Worm (Caenorhabditis elegans) whole organism, L4 larva: ENCODE measurements around the gene C17B7.4.

ENCODE experiments used
- D1046.2 ChIP-seq: fragments of 200-800 bp; sonication (Bioruptor generic); IDR thresholded peaks from 2 replicates; pipeline ENCODE4 v1.3.6; 2022; ENCODE audit warnings: missing genetic modification characterization, missing compliant biosample characterization
- F44E2.7 ChIP-seq: fragments of 200-800 bp; sonication (Bioruptor generic); IDR thresholded peaks from 2 replicates; pipeline ENCODE4 v2.1.2; 2022; ENCODE audit warnings: missing genetic modification characterization, missing compliant biosample characterization
- T20F7.1 ChIP-seq: fragments of 200-800 bp; sonication (Bioruptor generic); optimal IDR thresholded peaks from 2 replicates; lab custom pipeline; 2018; ENCODE audit warnings: mild to moderate bottlenecking, missing genetic modification characterization, missing compliant biosample characterization
- ZK546.5 ChIP-seq, 2 experiments: sonication (generic microtip); optimal IDR thresholded peaks; 2 replicates each; lab custom pipeline; 2017; ENCODE audit warnings: missing biosample characterization in 2 of 2, missing genetic modification characterization in 2 of 2
- aha-1 ChIP-seq: fragments of 150-350 bp; peaks from one replicate; lab custom pipeline; 2014; ENCODE audit warnings: missing biosample characterization, missing genetic modification characterization
- aly-2 ChIP-seq: sonication (generic microtip); optimal IDR thresholded peaks from 2 replicates; lab custom pipeline; 2018; ENCODE audit warnings: missing biosample characterization, missing genetic modification characterization
- ceh-28 ChIP-seq: fragments of 150-350 bp; optimal IDR thresholded peaks from 2 replicates; lab custom pipeline; 2014; ENCODE audit warnings: missing biosample characterization, missing genetic modification reagents, missing genetic modification characterization
- ceh-32 ChIP-seq: sonication (generic microtip); optimal IDR thresholded peaks from 2 replicates; lab custom pipeline; 2016; ENCODE audit warnings: mild to moderate bottlenecking, missing genetic modification characterization, missing compliant biosample characterization; ENCODE audit not compliant: poor library complexity
- ceh-44 ChIP-seq: fragments of 200-800 bp; sonication (Bioruptor generic); IDR thresholded peaks from 2 replicates; pipeline ENCODE4 v1.3.6; 2022; ENCODE audit warnings: missing genetic modification reagents, missing genetic modification characterization, missing compliant biosample characterization
- ceh-82 ChIP-seq: sonication (generic microtip); optimal IDR thresholded peaks from 2 replicates; lab custom pipeline; 2017; ENCODE audit warnings: missing biosample characterization, missing genetic modification characterization
- daf-12 ChIP-seq: fragments of 150-350 bp; optimal IDR thresholded peaks from 2 replicates; lab custom pipeline; 2014; ENCODE audit warnings: missing biosample characterization, missing genetic modification reagents, missing genetic modification characterization
- daf-19 ChIP-seq: fragments of 200-800 bp; sonication (Bioruptor generic); conservative IDR thresholded peaks from 2 replicates; pipeline ENCODE4 v1.3.6; 2022; ENCODE audit warnings: missing genetic modification characterization, missing compliant biosample characterization
- dmd-9 ChIP-seq: fragments of 200-800 bp; sonication (Bioruptor generic); IDR thresholded peaks from 2 replicates; pipeline ENCODE4 v1.3.6; 2022; ENCODE audit warnings: missing genetic modification reagents, missing genetic modification characterization, missing compliant biosample characterization
- duxl-1 ChIP-seq: sonication (generic microtip); optimal IDR thresholded peaks from 2 replicates; lab custom pipeline; 2016; ENCODE audit warnings: mild to moderate bottlenecking, missing genetic modification characterization, moderate library complexity, missing compliant biosample characterization; ENCODE audit not compliant: poor library complexity
- dve-1 ChIP-seq: sonication (generic microtip); optimal IDR thresholded peaks from 2 replicates; lab custom pipeline; 2017; ENCODE audit warnings: antibody characterized with exemption, mild to moderate bottlenecking, missing genetic modification characterization, missing compliant biosample characterization; ENCODE audit not compliant: insufficient read depth
- egl-27 ChIP-seq: sonication (generic microtip); optimal IDR thresholded peaks from 3 replicates; lab custom pipeline; 2017; ENCODE audit warnings: missing biosample characterization, missing genetic modification reagents, missing genetic modification characterization
- egl-43 ChIP-seq: fragments of 200-800 bp; sonication (Bioruptor generic); IDR thresholded peaks from 2 replicates; pipeline ENCODE4 v1.3.6; 2022; ENCODE audit warnings: missing genetic modification reagents, missing genetic modification characterization, missing compliant biosample characterization
- fkh-10 ChIP-seq: fragments of 150-350 bp; optimal IDR thresholded peaks from 2 replicates; lab custom pipeline; 2014; ENCODE audit warnings: missing biosample characterization, missing genetic modification reagents, missing genetic modification characterization
- hif-1 ChIP-seq, 2 experiments: sonication (generic microtip); optimal IDR thresholded peaks; 2 replicates each; lab custom pipeline; 2016 to 2017; ENCODE audit warnings: missing compliant biosample characterization in 2 of 2, missing genetic modification characterization in 2 of 2, missing genetic modification reagents in 2 of 2, missing genotype in 2 of 2, mild to moderate bottlenecking in 1 of 2
- hlh-30 ChIP-seq: sonication (generic microtip); optimal IDR thresholded peaks from 2 replicates; lab custom pipeline; 2017; ENCODE audit warnings: antibody characterized with exemption, mild to moderate bottlenecking, missing genetic modification characterization, missing compliant biosample characterization; ENCODE audit not compliant: insufficient read depth
- lin-38 ChIP-seq: fragments of 200-800 bp; sonication (Bioruptor generic); IDR thresholded peaks from 2 replicates; pipeline ENCODE4 v1.3.6; 2022; ENCODE audit warnings: missing genetic modification reagents, missing genetic modification characterization, missing compliant biosample characterization
- madf-9 ChIP-seq: fragments of 200-800 bp; sonication (Bioruptor generic); conservative IDR thresholded peaks from 2 replicates; pipeline ENCODE4 v1.3.6; 2022; ENCODE audit warnings: missing genetic modification reagents, missing genetic modification characterization, missing compliant biosample characterization
- mdl-1 ChIP-seq, 2 experiments: fragments of 150-350 bp in 1 of 2; sonication (generic microtip) in 1 of 2; optimal IDR thresholded peaks; 2 replicates each; lab custom pipeline; 2014 to 2017; ENCODE audit warnings: missing biosample characterization in 2 of 2, missing genetic modification characterization in 2 of 2
- mep-1 ChIP-seq: fragments of 150-350 bp; sonication (generic microtip); optimal IDR thresholded peaks from 3 replicates; lab custom pipeline; 2014; ENCODE audit warnings: missing biosample characterization, missing genetic modification characterization
- nhr-28 ChIP-seq: fragments of 150-350 bp; optimal IDR thresholded peaks from 2 replicates; lab custom pipeline; 2014; ENCODE audit warnings: missing biosample characterization, missing genetic modification characterization
- nhr-6 ChIP-seq: fragments of 150-350 bp; optimal IDR thresholded peaks from 2 replicates; lab custom pipeline; 2014; ENCODE audit warnings: missing biosample characterization, missing genetic modification characterization
- pha-4 ChIP-seq, 2 experiments: fragments of 150-350 bp in 1 of 2; fragments of 200-800 bp in 1 of 2; sonication (Bioruptor generic) in 1 of 2; IDR thresholded peaks in 1 of 2; optimal IDR thresholded peaks in 1 of 2; 2 replicates each; pipeline versions ENCODE4 v1.3.6 to Lab custom; 2014 to 2022; ENCODE audit warnings: missing genetic modification characterization in 2 of 2, missing genetic modification reagents in 2 of 2, missing biosample characterization in 1 of 2, missing compliant biosample characterization in 1 of 2
- pqm-1 ChIP-seq: sonication (generic microtip); optimal IDR thresholded peaks from 2 replicates; lab custom pipeline; 2017; ENCODE audit warnings: missing biosample characterization, missing genetic modification characterization
- skn-1 ChIP-seq: fragments of 150-350 bp; optimal IDR thresholded peaks from 2 replicates; lab custom pipeline; 2014; ENCODE audit warnings: missing biosample characterization, missing genetic modification characterization
- snpc-1.2 ChIP-seq: fragments of 200-800 bp; sonication (Bioruptor generic); IDR thresholded peaks from 2 replicates; pipeline ENCODE4 v1.3.6; 2022; ENCODE audit warnings: missing genetic modification reagents, missing genetic modification characterization, missing compliant biosample characterization
- snpc-4 ChIP-seq: fragments of 150-350 bp; optimal IDR thresholded peaks from 2 replicates; lab custom pipeline; 2014; ENCODE audit warnings: missing biosample characterization, missing genetic modification characterization
- unc-39 ChIP-seq: sonication (generic microtip); optimal IDR thresholded peaks from 2 replicates; lab custom pipeline; 2017; ENCODE audit warnings: missing biosample characterization, missing genetic modification characterization
- zfp-2 ChIP-seq: sonication (generic microtip); optimal IDR thresholded peaks from 2 replicates; lab custom pipeline; 2016; ENCODE audit warnings: mild to moderate bottlenecking, missing genetic modification characterization, missing compliant biosample characterization
- zfp-3 ChIP-seq: fragments of 200-800 bp; sonication (Bioruptor generic); conservative IDR thresholded peaks from 2 replicates; pipeline ENCODE4 v1.3.6; 2022; ENCODE audit warnings: missing genetic modification reagents, missing genetic modification characterization, missing compliant biosample characterization
- zip-11 ChIP-seq: fragments of 200-800 bp; sonication (Bioruptor generic); IDR thresholded peaks from 2 replicates; pipeline ENCODE4 v1.3.6; 2022; ENCODE audit warnings: missing genetic modification characterization, missing compliant biosample characterization
- zip-2 ChIP-seq: fragments of 150-350 bp; optimal IDR thresholded peaks from 2 replicates; lab custom pipeline; 2014; ENCODE audit warnings: missing biosample characterization, missing genetic modification characterization
- ztf-7 ChIP-seq: fragments of 150-350 bp; optimal IDR thresholded peaks from 2 replicates; lab custom pipeline; 2014; ENCODE audit warnings: missing biosample characterization, missing genetic modification characterization

Gene C17B7.4

DNA sequence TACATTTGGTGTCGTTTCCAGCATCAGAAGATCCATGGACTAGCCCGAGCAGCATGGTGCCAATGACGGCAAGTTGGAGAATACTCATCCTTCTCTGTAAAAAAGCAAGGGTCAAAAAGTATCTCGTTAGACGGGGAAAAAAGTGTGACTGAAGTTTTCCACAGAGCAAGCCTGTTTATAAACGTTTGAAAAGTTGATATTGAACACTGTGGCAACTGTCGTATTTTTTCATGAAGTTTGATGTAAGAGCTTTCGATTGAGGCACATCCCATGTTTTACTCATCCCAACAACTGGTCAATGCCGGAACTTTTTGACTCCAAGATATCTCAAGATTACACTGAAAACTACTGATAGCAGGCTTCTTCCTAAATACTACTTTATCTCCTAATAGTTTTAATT is 20.1 kb upstream of the C17B7.4 start, which contains the start of gene F35F10.13:
Gene F35F10.13 (minus strand): TSS at position 101 of the 400 bp plus-strand sequence.
- TF ChIP-seq egl-27 (tag; lab: Kevin White, UChicago) (no peak), pha-4 (GFP tag; IDR thresholded peaks at IDR 0.05; lab: Robert Waterston, UW) (no peak), pha-4 (tag; optimal IDR thresholded peaks at IDR 0.05; lab: Kevin White, UChicago) (no peak), madf-9 (GFP tag; lab: Robert Waterston, UW) (no peak), mdl-1 (tag; optimal IDR thresholded peaks at IDR 0.05; lab: Kevin White, UChicago) (no peak), skn-1 (tag; lab: Kevin White, UChicago) (no peak), pqm-1 (no peak), lin-38 (GFP tag; lab: Robert Waterston, UW) (no peak), ceh-28 (tag; lab: Kevin White, UChicago) (no peak), fkh-10 (no peak), unc-39 (tag; lab: Kevin White, UChicago) (no peak)

DNA sequence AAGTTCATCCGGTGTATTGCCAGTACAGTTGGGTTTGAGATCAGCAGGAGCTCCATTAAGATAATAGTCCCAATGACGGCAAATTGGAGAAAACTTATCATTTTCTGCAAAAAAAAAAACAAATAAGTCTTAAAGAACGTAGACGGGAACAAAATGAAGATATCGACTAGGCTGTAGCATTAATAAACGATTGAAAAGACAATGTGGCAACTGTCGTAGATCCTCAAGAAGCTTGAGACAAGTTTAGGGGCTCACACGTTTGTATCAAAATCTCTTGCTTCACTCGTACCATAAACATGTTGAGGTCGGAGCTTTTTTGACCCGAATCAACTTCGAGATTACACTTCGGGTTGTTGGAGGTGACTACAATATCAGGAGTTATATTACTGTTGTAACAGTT is 19.1 kb upstream of the C17B7.4 start, which contains the start of gene F35F10.14:
Gene F35F10.14 (minus strand): TSS at position 101 of the 400 bp plus-strand sequence.
- TF ChIP-seq hlh-30 (tag; lab: Kevin White, UChicago) (no peak), ztf-7 (no peak), duxl-1 (tag; lab: Kevin White, UChicago) (no peak), ZK546.5 (tag; optimal IDR thresholded peaks at IDR 0.05; lab: Kevin White, UChicago) (no peak), zfp-2 (no peak), zip-2 (no peak), egl-43 (no peak), lin-38 (GFP tag; lab: Robert Waterston, UW) (no peak), daf-12 (tag; lab: Kevin White, UChicago) (no peak)

DNA sequence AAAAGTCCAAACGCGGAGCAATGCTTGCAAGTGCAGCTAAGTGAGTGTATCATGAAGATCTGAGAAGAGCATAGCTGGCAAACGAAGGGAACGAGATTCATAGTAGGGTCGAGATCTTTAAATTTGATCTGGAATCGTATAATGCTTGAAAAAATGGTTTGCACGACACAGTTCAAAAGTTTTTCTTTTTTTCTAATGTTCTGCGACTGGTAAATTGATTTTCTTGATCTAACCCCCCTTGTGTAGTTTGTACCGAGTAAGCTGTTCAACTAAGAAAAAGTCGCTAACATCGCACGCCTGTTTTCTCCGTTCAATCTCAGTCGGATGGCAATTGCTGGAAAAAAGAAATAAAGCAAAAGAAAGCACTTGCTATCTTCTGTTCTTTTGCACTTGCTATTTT is 18.7 kb upstream of the C17B7.4 start, which contains the start of gene C17B7.14:
Gene C17B7.14 (minus strand): TSS at position 101 of the 400 bp plus-strand sequence.
- TF ChIP-seq pha-4 (GFP tag; IDR thresholded peaks at IDR 0.05; lab: Robert Waterston, UW) = no peak
- TF ChIP-seq pha-4 (tag; optimal IDR thresholded peaks at IDR 0.05; lab: Kevin White, UChicago) = no peak
- no peak for TF ChIP-seq T20F7.1 (GFP tag; lab: Kevin White, UChicago)

DNA sequence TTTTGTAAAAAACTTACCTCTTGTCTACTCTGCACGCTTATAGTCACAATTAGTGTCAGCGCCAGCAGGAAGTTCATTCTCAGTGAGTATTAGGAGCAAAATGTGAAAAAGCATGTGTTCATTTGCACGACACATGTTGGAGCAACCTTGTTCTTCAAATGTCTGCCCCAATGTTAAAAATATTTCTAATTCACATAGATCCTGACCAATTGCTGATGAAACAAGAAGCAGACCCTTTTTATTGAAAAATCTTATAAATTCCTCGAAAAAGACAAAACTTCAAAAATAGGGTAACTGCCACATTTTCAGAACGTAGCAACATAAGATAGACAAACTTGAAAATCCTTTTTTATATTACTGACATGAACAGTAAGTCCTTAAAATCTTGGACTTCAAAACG is 14.9 kb upstream of the C17B7.4 start, which contains the start of gene C17B7.8:
Gene C17B7.8 (minus strand): TSS at position 101 of the 400 bp plus-strand sequence.
- TF ChIP-seq aha-1 = peak; percentile 31
- TF ChIP-seq daf-19 (GFP tag; lab: Robert Waterston, UW) = no peak

DNA sequence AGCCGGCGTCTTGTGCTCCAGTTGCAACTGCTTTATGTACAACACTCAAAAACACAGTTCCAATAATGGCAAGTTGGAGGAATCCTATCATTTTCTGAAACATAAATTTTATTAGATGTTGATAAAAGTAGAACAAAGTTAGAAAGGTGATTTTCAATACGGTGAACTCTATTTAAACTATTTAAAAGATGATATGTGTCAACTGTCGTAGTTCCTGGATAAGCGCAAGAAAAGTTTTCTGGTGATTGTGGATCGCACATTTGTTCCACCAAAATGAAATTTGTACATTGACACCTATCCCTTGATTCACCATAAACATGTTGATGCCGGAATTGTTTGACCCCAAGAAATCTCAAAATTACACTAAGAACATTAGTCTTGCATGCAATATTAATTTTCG is 7.1 kb upstream of the C17B7.4 start, which contains the start of gene C17B7.9:
Gene C17B7.9 (minus strand): TSS at position 101 of the 400 bp plus-strand sequence.
- TF ChIP-seq dve-1 (tag; lab: Kevin White, UChicago) (no peak), zfp-3 (GFP tag; lab: Robert Waterston, UW) (no peak), hlh-30 (tag; lab: Kevin White, UChicago) (no peak), ceh-44 (GFP tag; lab: Robert Waterston, UW) (no peak), dmd-9 (no peak), ceh-82 (tag; lab: Kevin White, UChicago) (no peak), ZK546.5 (tag; optimal IDR thresholded peaks at IDR 0.05; lab: Kevin White, UChicago) (no peak)

DNA sequence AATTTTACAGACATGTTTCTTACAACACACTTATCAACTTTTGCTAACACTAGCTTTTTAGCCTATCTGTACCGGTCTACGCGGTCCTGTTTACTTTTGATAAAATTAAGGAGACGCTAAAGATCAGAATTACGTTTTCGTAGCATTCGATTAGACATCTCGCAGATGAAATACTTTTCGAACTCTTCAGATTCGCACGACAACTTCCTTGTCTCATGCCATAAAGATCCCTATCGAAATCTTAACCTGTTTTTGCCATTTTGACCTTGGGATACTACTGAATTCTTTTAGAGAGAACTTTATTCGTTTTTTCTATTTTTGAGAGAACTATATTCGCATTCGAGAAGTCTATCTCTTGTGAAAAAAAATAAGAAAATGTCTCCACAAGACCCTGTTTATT is 5.8 kb upstream of the C17B7.4 start, which contains the start of gene C17B7.5:
Gene C17B7.5 (plus strand): TSS at position 301 of the 400 bp plus-strand sequence.
- TF ChIP-seq snpc-1.2 (GFP tag; lab: Robert Waterston, UW) (no peak), aly-2 (tag; lab: Kevin White, UChicago) (no peak), nhr-6 (tag; lab: Kevin White, UChicago) (no peak), zip-11 (GFP tag; lab: Robert Waterston, UW) (no peak), madf-9 (GFP tag; lab: Robert Waterston, UW) (no peak), nhr-28 (tag; lab: Kevin White, UChicago) (no peak), F44E2.7 (GFP tag; lab: Robert Waterston, UW) (no peak), D1046.2 (GFP tag; lab: Robert Waterston, UW) (no peak), mep-1 (no peak), hif-1 (tag; optimal IDR thresholded peaks at IDR 0.05; lab: Kevin White, UChicago) (no peak), unc-39 (tag; lab: Kevin White, UChicago) (no peak), snpc-4 (tag; lab: Kevin White, UChicago) (no peak), ceh-32 (tag; lab: Kevin White, UChicago) (no peak), skn-1 (tag; lab: Kevin White, UChicago) (no peak)
